Worm (Caenorhabditis elegans): Measurements from ENCODE around the gene sru-26.

- no peak for TF ChIP-seq W03F9.2 (tag; optimal IDR thresholded peaks at IDR 0.05)
- no peak for TF ChIP-seq him-1 (tag; optimal IDR thresholded peaks at IDR 0.05)
- TF ChIP-seq dao-5 (tag; optimal IDR thresholded peaks at IDR 0.05) = no peak
Measured at ce11 chrIV:12525409-12525808, 38.1 kb downstream of the sru-26 start, which contains the start of gene eak-4.
